Fruit fly (Drosophila melanogaster) whole organism, prepupa: ENCODE data around the gene CG14079.

ENCODE experiments used
- Blimp-1 ChIP-seq: fragments of 200-800 bp; sonication (Bioruptor generic); optimal IDR thresholded peaks from 3 replicates; lab custom pipeline; 2017; ENCODE audit warnings: missing biosample characterization, missing genetic modification characterization, mild to moderate bottlenecking, moderate library complexity, missing genetic modification reagents
- CG10669 ChIP-seq: fragments of 200-800 bp; sonication (Bioruptor generic); optimal IDR thresholded peaks from 3 replicates; lab custom pipeline; 2018; ENCODE audit warnings: missing biosample characterization, mild to moderate bottlenecking, missing genetic modification characterization, moderate library complexity
- CG34406 ChIP-seq: fragments of 200-800 bp; sonication (Bioruptor generic); optimal IDR thresholded peaks from 3 replicates; lab custom pipeline; 2016; ENCODE audit warnings: missing biosample characterization, missing genetic modification characterization
- CG3919 ChIP-seq: fragments of 200-800 bp; sonication (Bioruptor generic); optimal IDR thresholded peaks from 3 replicates; lab custom pipeline; 2016; ENCODE audit warnings: missing biosample characterization, missing genetic modification characterization
- Hr38 ChIP-seq: sonication (Bioruptor generic); optimal IDR thresholded peaks from 2 replicates; lab custom pipeline; 2016; ENCODE audit warnings: missing biosample characterization, missing genetic modification characterization
- acj6 ChIP-seq: fragments of 200-800 bp; sonication (Bioruptor generic); optimal IDR thresholded peaks from 3 replicates; lab custom pipeline; 2016; ENCODE audit warnings: missing biosample characterization, missing genetic modification characterization
- fd59A ChIP-seq: fragments of 200-800 bp; sonication (Bioruptor generic); optimal IDR thresholded peaks from 2 replicates; lab custom pipeline; 2017; ENCODE audit warnings: missing biosample characterization, mild to moderate bottlenecking, missing genetic modification characterization, missing genetic modification reagents

dm6 chr3L:19132586-19132985 lies 34.8 kb downstream of the CG14079 start:
- TF ChIP-seq Blimp-1 (GFP tag; lab: Kevin White, UChicago): no peak
- no peak for TF ChIP-seq CG34406 (GFP tag; lab: Kevin White, UChicago)
- no peak for TF ChIP-seq CG10669 (GFP tag; lab: Kevin White, UChicago)
- TF ChIP-seq acj6 (GFP tag; lab: Kevin White, UChicago): no peak
- no peak for TF ChIP-seq fd59A
- no peak for TF ChIP-seq Hr38 (GFP tag; lab: Kevin White, UChicago)
- TF ChIP-seq CG3919: no peak
